Worm (Caenorhabditis elegans): ENCODE results near the gene Y75B8A.24.
A peak's percentile ranks its signal among the peaks of the same experiment; 100 is the strongest.

- no peak for TF ChIP-seq dmd-4 (tag; optimal IDR thresholded peaks at IDR 0.05)
- TF ChIP-seq ceh-16 (tag; optimal IDR thresholded peaks at IDR 0.05): no peak
- no peak for TF ChIP-seq mdl-1 (tag; optimal IDR thresholded peaks at IDR 0.05)
- TF ChIP-seq skn-1 (tag; optimal IDR thresholded peaks at IDR 0.05): no peak
- TF ChIP-seq snpc-4 (tag; optimal IDR thresholded peaks at IDR 0.05): peak; percentile 2
- no peak for TF ChIP-seq unc-62 (GFP tag; optimal IDR thresholded peaks at IDR 0.05)
- no peak for TF ChIP-seq lin-13 (GFP tag; optimal IDR thresholded peaks at IDR 0.05)
- TF ChIP-seq elt-3 (tag; optimal IDR thresholded peaks at IDR 0.05): no peak
- TF ChIP-seq alr-1 (tag; optimal IDR thresholded peaks at IDR 0.05): no peak
- TF ChIP-seq ama-1 (optimal IDR thresholded peaks at IDR 0.05): no peak
- no peak for TF ChIP-seq ZK546.5 (tag; optimal IDR thresholded peaks at IDR 0.05)
These were observed 31.3 kb upstream of the Y75B8A.24 start for ce11 chrIII:12304805-12305377.

Data from whole organism, L2 larva.